Worm (Caenorhabditis elegans): ENCODE measurements around the gene R102.4.

DNA sequence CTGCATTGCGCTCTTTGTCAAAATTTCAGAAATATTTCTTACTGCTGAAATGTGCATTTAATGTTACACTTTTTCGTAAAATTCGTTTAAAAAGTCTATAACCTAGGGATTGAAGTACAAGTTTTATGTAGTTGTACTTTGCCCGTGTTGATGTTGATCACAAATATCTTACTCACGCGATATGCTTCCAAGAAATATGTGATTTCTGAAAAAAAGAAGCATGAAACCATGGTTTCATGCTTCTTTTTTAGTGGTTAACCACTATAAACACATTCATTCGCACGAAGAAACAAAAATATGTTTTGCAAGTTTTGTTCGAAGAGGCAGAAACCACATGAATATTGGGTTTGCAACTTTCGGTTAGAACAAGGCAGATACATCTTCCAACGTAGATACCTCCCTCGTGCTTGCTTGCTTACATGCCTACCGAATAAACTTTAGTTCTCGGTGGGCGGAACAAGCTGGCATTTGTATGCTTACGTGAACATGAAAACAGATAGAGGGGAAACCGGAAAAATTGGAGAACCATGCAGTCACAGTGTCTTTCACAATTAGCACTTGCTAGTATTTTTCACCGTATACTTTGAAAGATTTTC is 6.0 kb downstream of the R102.4 start, which contains the start of gene R102.3:
- TF ChIP-seq pax-1 (tag; optimal IDR thresholded peaks at IDR 0.05) (no peak), fax-1 (tag; optimal IDR thresholded peaks at IDR 0.05) (no peak), ets-4 (tag; optimal IDR thresholded peaks at IDR 0.05) (no peak), che-1 (tag; optimal IDR thresholded peaks at IDR 0.05) (no peak), pag-3 (tag; optimal IDR thresholded peaks at IDR 0.05; ENCODE audit: borderline replicate concordance) (no peak), tbx-2 (tag; optimal IDR thresholded peaks at IDR 0.05) (no peak), hlh-6 (tag; optimal IDR thresholded peaks at IDR 0.05) (no peak), ceh-18 (tag; optimal IDR thresholded peaks at IDR 0.05) (no peak), rnt-1 (tag; optimal IDR thresholded peaks at IDR 0.05) (no peak), ama-1 (optimal IDR thresholded peaks at IDR 0.05) (no peak), ztf-16 (tag; optimal IDR thresholded peaks at IDR 0.05) (no peak)
